Worm (Caenorhabditis elegans): ENCODE measurements around the gene ndc-80.

DNA sequence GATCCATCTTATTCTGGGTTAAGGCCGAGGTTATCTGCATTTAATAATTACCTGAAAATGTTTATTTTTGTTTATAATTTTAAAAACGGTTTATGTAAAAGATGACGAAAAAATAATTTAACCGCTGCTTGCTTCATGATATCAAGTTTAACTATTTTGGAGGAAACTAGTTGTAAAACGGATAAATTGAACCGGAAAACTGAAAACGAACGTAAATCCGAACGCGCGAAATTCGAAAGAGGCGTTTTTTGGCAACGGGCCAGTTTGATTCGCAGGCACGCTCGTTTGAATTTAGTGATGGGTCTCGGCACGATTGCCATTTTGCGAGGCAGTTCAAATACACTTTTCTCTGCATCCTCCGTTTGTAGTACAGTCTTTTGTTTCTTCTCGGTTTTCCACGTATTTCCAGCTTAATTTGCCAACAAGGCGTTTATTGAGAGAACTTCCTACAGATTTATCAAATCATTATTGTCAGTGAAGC, 43.0 kb downstream of the ndc-80 start, which contains the start of the genes gtbp-1 and K08F4.3:
- no peak for TF ChIP-seq ceh-44 (GFP tag; IDR thresholded peaks at IDR 0.05)
- TF ChIP-seq nhr-102 (tag; optimal IDR thresholded peaks at IDR 0.05), result no peak
- no peak for TF ChIP-seq fos-1 (tag; optimal IDR thresholded peaks at IDR 0.05)
- no peak; the same call in 1 of the 2 replicates for TF ChIP-seq lin-38 (GFP tag; IDR thresholded peaks at IDR 0.05)
- no peak for TF ChIP-seq dve-1 (tag; optimal IDR thresholded peaks at IDR 0.05; ENCODE audit: insufficient read depth)
- TF ChIP-seq hlh-30 (tag; optimal IDR thresholded peaks at IDR 0.05; ENCODE audit: insufficient read depth), result no peak
- TF ChIP-seq vab-7 (GFP tag; IDR thresholded peaks at IDR 0.05), result no peak; the same call in 1 of the 2 replicates
- TF ChIP-seq aly-2 (tag; optimal IDR thresholded peaks at IDR 0.05), result no peak
- no peak for TF ChIP-seq lsy-2 (tag; optimal IDR thresholded peaks at IDR 0.05)
- no peak for TF ChIP-seq F10B5.3 (tag; optimal IDR thresholded peaks at IDR 0.05)
- peak; percentile 69 for TF ChIP-seq nhr-6 (tag; optimal IDR thresholded peaks at IDR 0.05)
- no peak for TF ChIP-seq ZK337.2 (GFP tag; IDR thresholded peaks at IDR 0.05)
- no peak for TF ChIP-seq snpc-4 (tag; optimal IDR thresholded peaks at IDR 0.05)
- TF ChIP-seq skn-1 (tag; optimal IDR thresholded peaks at IDR 0.05), result no peak
